In the genomic region with DNA sequence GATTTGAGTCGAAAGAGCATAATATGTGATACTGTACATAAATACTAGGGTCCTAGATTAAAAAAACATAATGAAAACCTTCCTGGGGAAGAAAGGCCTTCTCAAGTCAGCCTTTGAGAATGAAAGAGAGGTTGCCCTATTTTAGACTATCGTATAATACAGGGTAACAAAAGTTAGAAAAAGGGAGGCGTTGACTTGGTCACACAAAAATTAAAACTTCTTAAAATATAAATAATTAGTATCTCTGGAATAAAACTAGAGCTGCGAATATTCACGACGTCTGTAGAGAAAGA, we compare ENCODE assay signal across 1 worm cellular context.
TF ChIP-seq lines count a peak whose summit lies in the region.

No protein-coding gene starts in this region.

TF ChIP-seq in whole organism, L4 larva, 104 proteins besides CTCF, POLR2A, EP300 and RAD21 (continued from another document):
- TF ChIP-seq unc-62 (GFP tag; optimal IDR thresholded peaks at IDR 0.05 in 1 of 2; lab: Kevin White, UChicago), result peak in 1 of 2 experiments; percentile 66
- TF ChIP-seq unc-62 (tag; optimal IDR thresholded peaks at IDR 0.05; lab: Kevin White, UChicago), result no peak
- TF ChIP-seq mxl-3 (GFP tag; optimal IDR thresholded peaks at IDR 0.05; lab: Kevin White, UChicago), result no peak
- TF ChIP-seq nhr-6 (tag; optimal IDR thresholded peaks at IDR 0.05; lab: Kevin White, UChicago), result no peak
- no peak for TF ChIP-seq dmd-6 (GFP tag; IDR thresholded peaks at IDR 0.05; lab: Robert Waterston, UW)
- no peak for TF ChIP-seq lin-15B (tag; optimal IDR thresholded peaks at IDR 0.05; lab: Kevin White, UChicago)
